Worm (Caenorhabditis elegans) whole organism, early embryonic: Measurements from ENCODE around the gene srx-28.

Experiments used
- B0310.2 ChIP-seq: sonication (generic microtip); optimal IDR thresholded peaks from 2 replicates; lab custom pipeline; 2016; ENCODE audit warnings: mild to moderate bottlenecking, missing genetic modification characterization, missing compliant biosample characterization
- F13C5.2 ChIP-seq: sonication (generic microtip); optimal IDR thresholded peaks from 2 replicates; lab custom pipeline; 2017; ENCODE audit warnings: mild to moderate bottlenecking, missing genetic modification characterization, inconsistent platforms, missing compliant biosample characterization
- ama-1 ChIP-seq: fragments of 150-350 bp; optimal IDR thresholded peaks from 2 replicates; lab custom pipeline; 2014
- ceh-13 ChIP-seq: fragments of 200-800 bp; sonication (Bioruptor generic); optimal IDR thresholded peaks from 2 replicates; lab custom pipeline; 2018; ENCODE audit warnings: mild to moderate bottlenecking, missing genetic modification characterization, missing compliant biosample characterization
- ets-7 ChIP-seq: sonication (generic microtip); optimal IDR thresholded peaks from 2 replicates; lab custom pipeline; 2016; ENCODE audit warnings: missing genotype, missing genetic modification characterization, missing compliant biosample characterization
- pes-1 ChIP-seq: fragments of 200-800 bp; sonication (Bioruptor generic); IDR thresholded peaks from 2 replicates; pipeline ENCODE4 v1.3.6; 2022; ENCODE audit warnings: missing genetic modification reagents, missing genetic modification characterization, missing compliant biosample characterization

ce11 chrV:2771560-2771959, 14.5 kb upstream of the srx-28 start, which contains the start of gene srh-56:
- TF ChIP-seq F13C5.2 (tag; lab: Kevin White, UChicago) (no peak), pes-1 (GFP tag; lab: Robert Waterston, UW) (no peak), ceh-13 (no peak), ets-7 (tag; lab: Kevin White, UChicago) (no peak), ama-1 (lab: Kevin White, UChicago) (no peak), B0310.2 (tag; lab: Kevin White, UChicago) (no peak)
